Worm (Caenorhabditis elegans) whole organism, L2 larva: ENCODE results near the gene srd-38.

Experiments used
- C34F6.9 ChIP-seq: fragments of 150-350 bp; optimal IDR thresholded peaks from 2 replicates; lab custom pipeline; 2014; ENCODE audit warnings: missing biosample characterization, missing genetic modification characterization
- ama-1 ChIP-seq: fragments of 150-350 bp; optimal IDR thresholded peaks from 2 replicates; lab custom pipeline; 2018; ENCODE audit warnings: inconsistent platforms
- lin-39 ChIP-seq: fragments of 150-350 bp; optimal IDR thresholded peaks from 2 replicates; lab custom pipeline; 2014; ENCODE audit warnings: missing biosample characterization, missing genetic modification reagents, missing genetic modification characterization
- lsy-2 ChIP-seq, 2 experiments: fragments of 150-350 bp in 1 of 2; sonication (generic microtip) in 1 of 2; optimal IDR thresholded peaks; 2 replicates each; lab custom pipeline; 2014 to 2017; ENCODE audit warnings: missing biosample characterization in 2 of 2, missing genetic modification characterization in 2 of 2
- mab-5 ChIP-seq: fragments of 150-350 bp; optimal IDR thresholded peaks from 2 replicates; lab custom pipeline; 2014; ENCODE audit warnings: missing biosample characterization, missing genetic modification characterization
- mdl-1 ChIP-seq, 2 experiments: fragments of 150-350 bp in 1 of 2; sonication (generic microtip) in 1 of 2; optimal IDR thresholded peaks; 2 replicates each; lab custom pipeline; 2017; ENCODE audit warnings: missing biosample characterization in 2 of 2, missing genetic modification characterization in 2 of 2
- nhr-129 ChIP-seq: fragments of 150-350 bp; optimal IDR thresholded peaks from 2 replicates; lab custom pipeline; 2014; ENCODE audit warnings: missing biosample characterization, missing genetic modification characterization
- nhr-237 ChIP-seq: fragments of 150-350 bp; optimal IDR thresholded peaks from 2 replicates; lab custom pipeline; 2014; ENCODE audit warnings: missing biosample characterization, missing genetic modification characterization
- skn-1 ChIP-seq: sonication (generic microtip); optimal IDR thresholded peaks from 2 replicates; lab custom pipeline; 2017; ENCODE audit warnings: missing biosample characterization, missing genetic modification characterization
- unc-62 ChIP-seq: fragments of 150-350 bp; optimal IDR thresholded peaks from 2 replicates; lab custom pipeline; 2014; ENCODE audit warnings: missing biosample characterization, missing genetic modification reagents, missing genetic modification characterization

- TF ChIP-seq lin-39 (tag; lab: Kevin White, UChicago) = no peak
- no peak for TF ChIP-seq C34F6.9 (tag; lab: Kevin White, UChicago)
- TF ChIP-seq ama-1 (lab: Kevin White, UChicago) = no peak
- no peak for TF ChIP-seq skn-1 (tag; lab: Kevin White, UChicago)
- no peak for TF ChIP-seq lsy-2 (tag; optimal IDR thresholded peaks at IDR 0.05; lab: Kevin White, UChicago)
- no peak for TF ChIP-seq nhr-237
- TF ChIP-seq mab-5 (tag; lab: Kevin White, UChicago) = no peak
- peak; percentile 40 to 69 for TF ChIP-seq mdl-1 (tag; optimal IDR thresholded peaks at IDR 0.05; lab: Kevin White, UChicago)
- TF ChIP-seq nhr-129 = peak; percentile 66
- TF ChIP-seq unc-62 = no peak
Observed at ce11 chrX:13250163-13250562, 41.4 kb upstream of the srd-38 start.
